Worm (Caenorhabditis elegans) whole organism, late embryonic: ENCODE measurements around the gene Y54G2A.45.
A peak's percentile ranks its signal among the peaks of the same experiment; 100 is the strongest.
"Not testable (repeated sequence)": the region's sequence is repeated elsewhere in the genome, so short reads cannot be mapped to it uniquely, and the experiment has no call there.

ENCODE experiments used
- C38D4.7 ChIP-seq: fragments of 200-800 bp; sonication (Bioruptor generic); optimal IDR thresholded peaks from 2 replicates; lab custom pipeline; 2018; ENCODE audit warnings: mild to moderate bottlenecking, missing genetic modification characterization, moderate library complexity, missing compliant biosample characterization
- K09A11.1 ChIP-seq: sonication (generic microtip); optimal IDR thresholded peaks from 2 replicates; lab custom pipeline; 2017; ENCODE audit warnings: antibody characterized with exemption, mild to moderate bottlenecking, missing genetic modification characterization, missing compliant biosample characterization; ENCODE audit not compliant: insufficient read depth
- ahr-1 ChIP-seq: sonication (generic microtip); optimal IDR thresholded peaks from 2 replicates; lab custom pipeline; 2016; ENCODE audit warnings: missing genetic modification characterization, missing compliant biosample characterization
- ceh-2 ChIP-seq: sonication (generic microtip); optimal IDR thresholded peaks from 2 replicates; lab custom pipeline; 2016; ENCODE audit warnings: missing genotype, missing genetic modification characterization, missing compliant biosample characterization
- ceh-22 ChIP-seq: sonication (generic microtip); optimal IDR thresholded peaks from 2 replicates; lab custom pipeline; 2017; ENCODE audit warnings: missing biosample characterization, missing genetic modification characterization
- ceh-24 ChIP-seq: sonication (generic microtip); optimal IDR thresholded peaks from 2 replicates; lab custom pipeline; 2016; ENCODE audit warnings: mild to moderate bottlenecking, missing genetic modification characterization, missing compliant biosample characterization
- ceh-30 ChIP-seq: fragments of 150-350 bp; optimal IDR thresholded peaks from 2 replicates; lab custom pipeline; 2014; ENCODE audit warnings: missing biosample characterization, missing genetic modification characterization
- ceh-31 ChIP-seq: sonication (generic microtip); optimal IDR thresholded peaks from 2 replicates; lab custom pipeline; 2016; ENCODE audit warnings: missing genetic modification characterization, missing compliant biosample characterization
- ceh-34 ChIP-seq: sonication (generic microtip); optimal IDR thresholded peaks from 2 replicates; lab custom pipeline; 2016; ENCODE audit warnings: mild to moderate bottlenecking, missing genetic modification characterization, missing compliant biosample characterization
- ceh-9 ChIP-seq: sonication (generic microtip); optimal IDR thresholded peaks from 2 replicates; lab custom pipeline; 2016; ENCODE audit warnings: mild to moderate bottlenecking, missing genetic modification characterization, inconsistent platforms, missing compliant biosample characterization
- dve-1 ChIP-seq: sonication (generic microtip); optimal IDR thresholded peaks from 2 replicates; lab custom pipeline; 2017; ENCODE audit warnings: antibody characterized with exemption, mild to moderate bottlenecking, missing genetic modification characterization, missing compliant biosample characterization
- elt-2 ChIP-seq: sonication (generic microtip); optimal IDR thresholded peaks from 2 replicates; lab custom pipeline; 2016; ENCODE audit warnings: missing genetic modification reagents, missing genetic modification characterization, missing compliant biosample characterization
- fkh-6 ChIP-seq: sonication (generic microtip); optimal IDR thresholded peaks from 2 replicates; lab custom pipeline; 2016; ENCODE audit warnings: missing genetic modification characterization, missing compliant biosample characterization
- gmeb-2 ChIP-seq: sonication (generic microtip); optimal IDR thresholded peaks from 2 replicates; lab custom pipeline; 2016; ENCODE audit warnings: missing genetic modification characterization, inconsistent platforms, missing compliant biosample characterization
- hlh-13 ChIP-seq: fragments of 200-800 bp; sonication (Bioruptor generic); optimal IDR thresholded peaks from 2 replicates; lab custom pipeline; 2018; ENCODE audit warnings: mild to moderate bottlenecking, missing genetic modification characterization, missing compliant biosample characterization
- hlh-15 ChIP-seq: sonication (generic microtip); optimal IDR thresholded peaks from 2 replicates; lab custom pipeline; 2016; ENCODE audit warnings: missing genetic modification characterization, missing compliant biosample characterization
- hlh-6 ChIP-seq: sonication (generic microtip); optimal IDR thresholded peaks from 2 replicates; lab custom pipeline; 2016; ENCODE audit warnings: missing genotype, missing genetic modification characterization, missing compliant biosample characterization
- hlh-8 ChIP-seq: sonication (generic microtip); optimal IDR thresholded peaks from 2 replicates; lab custom pipeline; 2016; ENCODE audit warnings: missing genotype, missing genetic modification characterization, missing compliant biosample characterization
- lim-6 ChIP-seq: sonication (generic microtip); optimal IDR thresholded peaks from 2 replicates; lab custom pipeline; 2016; ENCODE audit warnings: missing genetic modification characterization, missing compliant biosample characterization
- madf-2 ChIP-seq: sonication (generic microtip); optimal IDR thresholded peaks from 2 replicates; lab custom pipeline; 2017; ENCODE audit warnings: missing genetic modification characterization, missing compliant biosample characterization
- mec-3 ChIP-seq: sonication (generic microtip); optimal IDR thresholded peaks from 2 replicates; lab custom pipeline; 2016; ENCODE audit warnings: borderline replicate concordance, missing genetic modification characterization, missing compliant biosample characterization
- nfya-1 ChIP-seq: sonication (generic microtip); optimal IDR thresholded peaks from 2 replicates; lab custom pipeline; 2017; ENCODE audit warnings: missing genetic modification characterization, mild to moderate bottlenecking, missing compliant biosample characterization, antibody characterized with exemption, moderate library complexity
- nhr-11 ChIP-seq: fragments of 150-350 bp; optimal IDR thresholded peaks from 2 replicates; lab custom pipeline; 2014; ENCODE audit warnings: missing biosample characterization, missing genetic modification characterization
- nhr-232 ChIP-seq: sonication (generic microtip); optimal IDR thresholded peaks from 2 replicates; lab custom pipeline; 2016; ENCODE audit warnings: missing genetic modification characterization, missing compliant biosample characterization
- npax-4 ChIP-seq: sonication (generic microtip); optimal IDR thresholded peaks from 2 replicates; lab custom pipeline; 2016; ENCODE audit warnings: missing genetic modification characterization, missing compliant biosample characterization
- odd-2 ChIP-seq: sonication (generic microtip); optimal IDR thresholded peaks from 2 replicates; lab custom pipeline; 2017; ENCODE audit warnings: antibody characterized with exemption, mild to moderate bottlenecking, missing genetic modification characterization, missing compliant biosample characterization
- pag-3 ChIP-seq: sonication (generic microtip); optimal IDR thresholded peaks from 2 replicates; lab custom pipeline; 2016; ENCODE audit warnings: missing compliant biosample characterization, missing genetic modification characterization, borderline replicate concordance
- pax-1 ChIP-seq: fragments of 150-350 bp; optimal IDR thresholded peaks from 2 replicates; lab custom pipeline; 2014; ENCODE audit warnings: missing biosample characterization, missing genetic modification characterization
- rnt-1 ChIP-seq: sonication (generic microtip); optimal IDR thresholded peaks from 2 replicates; lab custom pipeline; 2016; ENCODE audit warnings: missing genetic modification characterization, missing compliant biosample characterization
- sox-4 ChIP-seq: sonication (generic microtip); optimal IDR thresholded peaks from 2 replicates; lab custom pipeline; 2017; ENCODE audit warnings: mild to moderate bottlenecking, missing genetic modification characterization, inconsistent platforms, missing compliant biosample characterization
- tbx-2 ChIP-seq: sonication (generic microtip); optimal IDR thresholded peaks from 2 replicates; lab custom pipeline; 2016; ENCODE audit warnings: missing genetic modification characterization, missing compliant biosample characterization
- tbx-7 ChIP-seq: sonication (generic microtip); optimal IDR thresholded peaks from 2 replicates; lab custom pipeline; 2016; ENCODE audit warnings: missing genotype, missing genetic modification characterization, missing compliant biosample characterization
- ttx-3 ChIP-seq: sonication (generic microtip); optimal IDR thresholded peaks from 2 replicates; lab custom pipeline; 2016; ENCODE audit warnings: missing genetic modification reagents, missing genetic modification characterization, missing compliant biosample characterization
- unc-3 ChIP-seq, 2 experiments: fragments of 200-800 bp in 1 of 2; sonication (Bioruptor generic) in 1 of 2; sonication (generic microtip) in 1 of 2; conservative IDR thresholded peaks in 1 of 2; optimal IDR thresholded peaks in 1 of 2; 2 replicates each; pipeline versions ENCODE4 v1.3.6 to Lab custom; 2016 to 2022; ENCODE audit warnings: missing compliant biosample characterization in 2 of 2, missing genetic modification characterization in 2 of 2, missing genetic modification reagents in 1 of 2
- unc-42 ChIP-seq: sonication (generic microtip); optimal IDR thresholded peaks from 2 replicates; lab custom pipeline; 2016; ENCODE audit warnings: missing genotype, missing genetic modification characterization, missing compliant biosample characterization
- unc-55 ChIP-seq: sonication (generic microtip); optimal IDR thresholded peaks from 2 replicates; lab custom pipeline; 2017; ENCODE audit warnings: missing biosample characterization, missing genetic modification reagents, missing genetic modification characterization
- ztf-16 ChIP-seq: sonication (generic microtip); optimal IDR thresholded peaks from 2 replicates; lab custom pipeline; 2017; ENCODE audit warnings: missing genetic modification characterization, missing compliant biosample characterization

The Y54G2A.45 gene

ce11 chrIV:2777841-2778240, 27.8 kb upstream of the Y54G2A.45 start, which contains the start of gene Y54G2A.72:
Y54G2A.72 (plus strand) TSS chrIV:2778141.
- not testable (repeated sequence) for TF ChIP-seq npax-4 (tag; lab: Kevin White, UChicago); hlh-15; pax-1 (tag; lab: Kevin White, UChicago)
- TF ChIP-seq, all 69 proteins: peak for 0; not testable (repeated sequence) for 69

DNA sequence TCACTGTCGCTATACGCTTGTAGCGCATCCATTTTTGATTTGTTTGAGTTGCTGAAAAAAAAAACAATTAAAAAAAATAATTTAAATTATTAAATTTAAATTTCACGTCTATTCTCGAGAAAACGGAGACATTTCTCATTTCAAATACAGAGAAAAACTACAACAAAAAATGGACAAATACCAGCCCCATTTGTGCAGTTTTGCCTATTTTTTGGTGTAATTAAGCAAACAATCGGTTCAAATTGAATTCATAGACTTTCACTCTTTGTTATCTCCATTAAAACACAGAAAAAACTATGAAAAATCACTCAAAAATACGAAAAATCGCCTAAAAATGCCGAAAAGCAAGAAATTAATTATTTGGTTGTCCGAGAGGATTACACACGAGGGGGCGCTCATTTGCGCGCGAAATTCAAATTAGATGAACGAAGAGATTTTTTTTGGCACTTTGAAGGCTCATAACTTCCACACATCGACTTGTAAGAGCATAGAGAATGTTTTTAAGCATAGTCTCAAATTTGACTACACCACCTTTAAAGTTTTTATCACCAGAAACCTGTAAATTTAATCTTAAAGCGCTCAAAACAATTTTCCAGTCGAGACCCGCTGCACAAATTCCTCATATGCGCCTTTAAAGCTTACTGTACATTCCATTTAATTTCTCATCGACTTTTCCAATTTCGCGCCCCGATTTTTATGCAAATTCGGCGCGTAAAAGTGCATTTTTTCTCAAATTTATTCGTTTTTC, 22.7 kb upstream of the Y54G2A.45 start, which contains the start of gene Y54G2A.12:
TSS of gene Y54G2A.12 (minus strand) at position 51 of the 748 bp plus-strand sequence.
- TF ChIP-seq odd-2 (tag; lab: Kevin White, UChicago) (no peak), ttx-3 (tag; lab: Kevin White, UChicago) (no peak), C38D4.7 (no peak), pag-3 (tag; lab: Kevin White, UChicago) (no peak), ztf-16 (no peak), ceh-24 (tag; lab: Kevin White, UChicago) (no peak), ceh-30 (tag; lab: Kevin White, UChicago) (no peak), hlh-13 (GFP tag; lab: Kevin White, UChicago) (no peak), tbx-7 (tag; lab: Kevin White, UChicago) (no peak), ceh-31 (no peak)

ce11 chrIV:2785057-2785456, 20.6 kb upstream of the Y54G2A.45 start:
- TF ChIP-seq sox-4: no peak
- TF ChIP-seq ahr-1 (tag; lab: Kevin White, UChicago): no peak
- TF ChIP-seq nfya-1: peak; percentile 44
- TF ChIP-seq unc-55 (GFP tag; lab: Kevin White, UChicago): peak; percentile 14
- peak; percentile 71 for TF ChIP-seq unc-42
- no peak for TF ChIP-seq ceh-31
- TF ChIP-seq dve-1 (tag; lab: Kevin White, UChicago): no peak

- not testable (repeated sequence) for TF ChIP-seq odd-2 (tag; lab: Kevin White, UChicago); lim-6 (tag; lab: Kevin White, UChicago); ztf-16
These were observed 17.3 kb upstream of the Y54G2A.45 start, which contains the start of gene atln-1 for ce11 chrIV:2788389-2788788. atln-1 (plus strand) TSS chrIV:2788689.

DNA sequence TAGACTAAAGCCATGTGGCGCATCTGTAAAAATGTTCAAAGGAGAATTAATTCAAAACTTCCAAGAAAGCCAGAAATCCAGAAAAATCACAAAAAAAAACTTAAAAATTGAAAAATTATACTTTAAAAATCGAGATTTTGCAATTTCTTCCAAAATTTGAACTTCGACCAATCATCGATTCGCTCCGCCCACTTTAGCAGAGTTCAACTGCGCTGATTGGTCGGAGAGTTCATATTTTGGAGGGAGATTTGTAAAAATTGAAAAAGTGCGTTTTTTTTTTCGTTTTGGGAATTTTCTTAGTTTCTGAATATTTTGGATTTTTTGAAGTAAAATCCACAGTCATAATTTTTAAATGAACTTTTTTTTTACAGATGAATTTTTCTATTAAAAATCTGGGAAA, 11.7 kb upstream of the Y54G2A.45 start:
- no peak for TF ChIP-seq hlh-8 (tag; lab: Kevin White, UChicago)
- no peak for TF ChIP-seq K09A11.1 (tag; lab: Kevin White, UChicago)
- no peak for TF ChIP-seq madf-2 (tag; lab: Kevin White, UChicago)
- no peak for TF ChIP-seq tbx-7 (tag; lab: Kevin White, UChicago)
- TF ChIP-seq hlh-13 (GFP tag; lab: Kevin White, UChicago): no peak
- no peak for TF ChIP-seq ceh-22
- peak; percentile 72 for TF ChIP-seq nfya-1
- TF ChIP-seq, all 69 proteins: peak for 1

- no peak for TF ChIP-seq rnt-1 (tag; lab: Kevin White, UChicago)
- no peak for TF ChIP-seq ceh-2 (tag; lab: Kevin White, UChicago)
- peak; percentile 14 for TF ChIP-seq elt-2 (tag; lab: Kevin White, UChicago)
These were observed 7.3 kb upstream of the Y54G2A.45 start, which contains the start of gene Y54G2A.52 for ce11 chrIV:2798339-2798738. Y54G2A.52 (minus strand) TSS chrIV:2798686.

DNA sequence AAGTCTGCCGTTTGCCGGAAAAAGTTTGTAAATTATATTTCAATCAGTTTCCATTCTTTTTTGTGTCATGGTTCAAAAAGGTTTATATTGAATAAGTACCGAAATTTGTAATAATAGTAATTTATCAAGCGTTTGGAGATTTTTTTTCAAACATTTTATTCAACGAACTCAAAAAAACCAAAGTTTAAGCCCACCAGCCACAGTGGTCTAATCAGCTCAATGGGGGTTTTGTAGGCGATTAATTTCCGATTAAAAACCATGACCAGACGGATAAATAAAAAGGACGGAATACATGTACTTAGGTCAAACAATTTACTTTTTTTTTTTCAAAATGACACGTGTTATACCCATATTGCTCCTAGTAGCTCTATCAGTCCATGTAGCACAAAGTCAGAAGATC, 6.3 kb upstream of the Y54G2A.45 start, which contains the start of gene Y54G2A.10:
TSS of gene Y54G2A.10 (plus strand) at position 301 of the 400 bp plus-strand sequence.
- TF ChIP-seq gmeb-2 (tag; lab: Kevin White, UChicago) (no peak), rnt-1 (tag; lab: Kevin White, UChicago) (no peak), mec-3 (no peak), fkh-6 (tag; lab: Kevin White, UChicago) (no peak), sox-4 (no peak), unc-42 (no peak), ceh-9 (tag; lab: Kevin White, UChicago) (no peak), nhr-11 (tag; lab: Kevin White, UChicago) (no peak), tbx-7 (tag; lab: Kevin White, UChicago) (no peak), ceh-22 (no peak), dve-1 (tag; lab: Kevin White, UChicago) (no peak), lim-6 (tag; lab: Kevin White, UChicago) (no peak), ceh-24 (tag; lab: Kevin White, UChicago) (no peak), unc-3 (GFP tag; conservative IDR thresholded peaks at IDR 0.05; lab: Robert Waterston, UW) (no peak), unc-3 (tag; optimal IDR thresholded peaks at IDR 0.05; lab: Kevin White, UChicago) (no peak), hlh-6 (no peak), nhr-232 (tag; lab: Kevin White, UChicago) (no peak), tbx-2 (tag; lab: Kevin White, UChicago) (no peak), ceh-34 (tag; lab: Kevin White, UChicago) (no peak)
